Fruit fly (Drosophila melanogaster): ENCODE results near the gene dysf.

The dysf gene

dm6 chr3R:26121785-26122184 lies 23.3 kb upstream of the dysf start (continued):
- TF ChIP-seq CG9139 (GFP tag; optimal IDR thresholded peaks at IDR 0.05) (no peak), CG6163 (GFP tag; IDR thresholded peaks at IDR 0.05) (no peak), Met (GFP tag; optimal IDR thresholded peaks at IDR 0.05) (peak; percentile 59), ss (GFP tag; optimal IDR thresholded peaks at IDR 0.05) (no peak), pdm3 (GFP tag; optimal IDR thresholded peaks at IDR 0.05) (peak; percentile 70), dsx (GFP tag; optimal IDR thresholded peaks at IDR 0.05; ENCODE audit: poor library complexity, severe bottlenecking) (no peak), lz (GFP tag; optimal IDR thresholded peaks at IDR 0.05) (peak; percentile 51)

dm6 chr3R:26121108-26121507 lies 22.6 kb upstream of the dysf start:
- TF ChIP-seq CG8119 (GFP tag; IDR thresholded peaks at IDR 0.05) = 0 out of 3 replicates have a peak, but pooled peaks have one; percentile 16
- 0 out of 3 replicates have a peak, but pooled peaks have one; percentile 36 for TF ChIP-seq eg (GFP tag; IDR thresholded peaks at IDR 0.05)
- no peak for TF ChIP-seq CG6808 (GFP tag; optimal IDR thresholded peaks at IDR 0.05)
- no peak for TF ChIP-seq fd59A (GFP tag; optimal IDR thresholded peaks at IDR 0.05)
- no peak for TF ChIP-seq Eip78C (GFP tag)
- TF ChIP-seq fkh (GFP tag; optimal IDR thresholded peaks at IDR 0.05) = peak; percentile 80
- no peak for TF ChIP-seq CG11762 (GFP tag; optimal IDR thresholded peaks at IDR 0.05; ENCODE audit: insufficient read depth)
- no peak for TF ChIP-seq Sox102F (GFP tag; optimal IDR thresholded peaks at IDR 0.05)
- 0 out of 2 replicates have a peak, but pooled peaks have one; percentile 30 for TF ChIP-seq CG15336 (GFP tag; IDR thresholded peaks at IDR 0.05)
- no peak for TF ChIP-seq Ets96B (tag; optimal IDR thresholded peaks at IDR 0.05)
- TF ChIP-seq CG1621 (tag; optimal IDR thresholded peaks at IDR 0.05) = no peak

- no peak for TF ChIP-seq CG1621 (tag; optimal IDR thresholded peaks at IDR 0.05)
- no peak for TF ChIP-seq CG8319 (GFP tag; optimal IDR thresholded peaks at IDR 0.05)
- no peak for TF ChIP-seq CG32006 (GFP tag; optimal IDR thresholded peaks at IDR 0.05)
- no peak for TF ChIP-seq Ets96B (tag; optimal IDR thresholded peaks at IDR 0.05)
- no peak for TF ChIP-seq CG3919 (GFP tag; optimal IDR thresholded peaks at IDR 0.05)
- no peak for TF ChIP-seq Hr38 (GFP tag; optimal IDR thresholded peaks at IDR 0.05)
- no peak for TF ChIP-seq Sox102F (GFP tag; optimal IDR thresholded peaks at IDR 0.05)
- no peak for TF ChIP-seq vri (GFP tag; optimal IDR thresholded peaks at IDR 0.05)
- no peak for TF ChIP-seq Met (GFP tag; optimal IDR thresholded peaks at IDR 0.05)
- TF ChIP-seq CG6792 (GFP tag; optimal IDR thresholded peaks at IDR 0.05) = no peak
- no peak for TF ChIP-seq cyc (GFP tag; optimal IDR thresholded peaks at IDR 0.05)
- no peak for TF ChIP-seq Ets21C (GFP tag; optimal IDR thresholded peaks at IDR 0.05)
- TF ChIP-seq lz (GFP tag; optimal IDR thresholded peaks at IDR 0.05) = no peak
- no peak for TF ChIP-seq Smox (GFP tag; optimal IDR thresholded peaks at IDR 0.05)
- TF ChIP-seq CG6163 (GFP tag; IDR thresholded peaks at IDR 0.05) = no peak
- no peak for TF ChIP-seq net (GFP tag; optimal IDR thresholded peaks at IDR 0.05)
Measured at dm6 chr3R:26119993-26120392, 21.5 kb upstream of the dysf start.

DNA sequence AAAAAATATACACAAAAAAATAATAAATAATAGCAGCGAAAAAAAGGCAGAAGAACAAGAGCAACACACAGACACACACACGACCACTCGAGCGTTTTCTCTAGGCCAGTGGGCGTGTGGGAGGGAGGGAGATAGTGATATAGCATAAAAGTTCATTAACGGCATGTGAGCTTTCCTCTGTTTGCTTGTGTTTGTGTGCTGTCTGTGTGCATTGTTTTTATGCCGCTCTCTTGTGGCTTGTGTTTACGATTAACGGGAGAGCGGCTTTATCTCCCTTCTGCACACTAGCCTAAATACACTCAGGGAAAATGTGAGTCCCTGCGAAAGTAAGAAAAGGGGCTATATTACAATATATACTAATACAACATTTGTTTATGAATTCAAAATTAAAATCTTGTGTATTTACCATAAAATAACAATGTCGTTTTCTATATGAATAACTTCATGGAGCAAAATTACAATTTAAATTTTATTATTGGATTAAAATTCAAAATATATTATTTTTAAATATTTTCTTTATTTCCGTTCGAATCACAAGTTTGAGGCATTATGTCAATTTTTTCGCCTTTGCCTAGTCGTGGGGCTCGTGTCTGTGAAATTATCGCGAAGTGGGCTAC lies 19.1 kb upstream of the dysf start:
- TF ChIP-seq CG8319 (GFP tag; optimal IDR thresholded peaks at IDR 0.05) (no peak), Hr38 (GFP tag; optimal IDR thresholded peaks at IDR 0.05) (no peak), CG32006 (GFP tag; optimal IDR thresholded peaks at IDR 0.05) (peak; percentile 65), CG8119 (GFP tag; IDR thresholded peaks at IDR 0.05) (0 out of 3 replicates have a peak, but pooled peaks have one; percentile 39), Eip75B (GFP tag; optimal IDR thresholded peaks at IDR 0.05) (peak; percentile 35), spab (GFP tag; optimal IDR thresholded peaks at IDR 0.05) (peak; percentile 0), Gug (GFP tag; IDR thresholded peaks at IDR 0.05) (no peak), OdsH (GFP tag; optimal IDR thresholded peaks at IDR 0.05) (peak; percentile 19), CG6854 (GFP tag; optimal IDR thresholded peaks at IDR 0.05) (no peak), CG6163 (GFP tag; IDR thresholded peaks at IDR 0.05) (peak; percentile 68; the same call in 2 of the 3 replicates), Sox15 (GFP tag; optimal IDR thresholded peaks at IDR 0.05) (no peak), esn (GFP tag; optimal IDR thresholded peaks at IDR 0.05) (no peak), CG6276 (GFP tag; optimal IDR thresholded peaks at IDR 0.05) (peak; percentile 4), CG6808 (GFP tag; optimal IDR thresholded peaks at IDR 0.05) (peak; percentile 46), achi (GFP tag; optimal IDR thresholded peaks at IDR 0.05) (peak; percentile 17), ss (GFP tag; optimal IDR thresholded peaks at IDR 0.05) (peak in 1 of 2 experiments; percentile 41), Met (GFP tag; optimal IDR thresholded peaks at IDR 0.05) (no peak), cyc (GFP tag; optimal IDR thresholded peaks at IDR 0.05) (no peak), salr (GFP tag; optimal IDR thresholded peaks at IDR 0.05) (peak; percentile 1 to 4), CG9139 (GFP tag; optimal IDR thresholded peaks at IDR 0.05) (no peak), topi (GFP tag; optimal IDR thresholded peaks at IDR 0.05) (no peak), dsx (GFP tag; optimal IDR thresholded peaks at IDR 0.05; ENCODE audit: poor library complexity, severe bottlenecking) (peak; percentile 9), CG15336 (GFP tag; IDR thresholded peaks at IDR 0.05) (peak; percentile 48; the same call in 1 of the 2 replicates), svp (GFP tag) (peak; percentile 82), vri (GFP tag; optimal IDR thresholded peaks at IDR 0.05) (peak; percentile 22), Hr4 (GFP tag; optimal IDR thresholded peaks at IDR 0.05) (peak; percentile 53), CG34406 (GFP tag; optimal IDR thresholded peaks at IDR 0.05) (no peak), acj6 (GFP tag; optimal IDR thresholded peaks at IDR 0.05) (peak; percentile 15)
